Fruit fly (Drosophila melanogaster) whole organism, embryonic: ENCODE data around the gene Tre1.
A peak's percentile ranks its signal among the peaks of the same experiment; 100 is the strongest.

Experiments
- Atf6 ChIP-seq: fragments of 200-800 bp; sonication (Bioruptor generic); IDR thresholded peaks from 2 replicates; pipeline ENCODE4 v1.3.6; 2022; ENCODE audit warnings: missing biosample characterization, missing genetic modification characterization
- CG10209 ChIP-seq: fragments of 200-800 bp; sonication (Bioruptor generic); optimal IDR thresholded peaks from 3 replicates; lab custom pipeline; 2017; ENCODE audit warnings: missing biosample characterization, mild to moderate bottlenecking, missing genetic modification characterization, missing genetic modification reagents
- CG10431 ChIP-seq: fragments of 200-800 bp; sonication (Bioruptor generic); optimal IDR thresholded peaks from 3 replicates; lab custom pipeline; 2018; ENCODE audit warnings: missing biosample characterization, mild to moderate bottlenecking, missing genetic modification characterization
- CG10462 ChIP-seq: fragments of 200-800 bp; sonication (Bioruptor generic); optimal IDR thresholded peaks from 2 replicates; lab custom pipeline; 2016; ENCODE audit warnings: missing biosample characterization, missing genetic modification characterization
- CG10979 ChIP-seq: fragments of 200-800 bp; sonication (Bioruptor generic); optimal IDR thresholded peaks from 2 replicates; lab custom pipeline; 2018; ENCODE audit warnings: missing biosample characterization, mild to moderate bottlenecking, missing genetic modification characterization, moderate library complexity
- CG12769 ChIP-seq: fragments of 200-800 bp; sonication (Bioruptor generic); optimal IDR thresholded peaks from 2 replicates; lab custom pipeline; 2019; ENCODE audit warnings: missing biosample characterization, mild to moderate bottlenecking, missing genetic modification characterization, moderate library complexity
- CG13775 ChIP-seq: fragments of 200-800 bp; sonication (Bioruptor generic); optimal IDR thresholded peaks from 3 replicates; lab custom pipeline; 2017; ENCODE audit warnings: missing biosample characterization, mild to moderate bottlenecking, missing genetic modification characterization
- CG14860 ChIP-seq: fragments of 200-800 bp; sonication (Bioruptor generic); IDR thresholded peaks from 3 replicates; pipeline ENCODE4 v1.3.6; 2022; ENCODE audit warnings: missing biosample characterization, missing genetic modification characterization; ENCODE audit not compliant: partially characterized antibody
- CG14965 ChIP-seq: fragments of 200-800 bp; sonication (Bioruptor generic); optimal IDR thresholded peaks from 2 replicates; lab custom pipeline; 2016; ENCODE audit warnings: missing biosample characterization, missing genetic modification characterization, borderline replicate concordance
- CG15269 ChIP-seq: fragments of 200-800 bp; sonication (Bioruptor generic); optimal IDR thresholded peaks from 2 replicates; lab custom pipeline; 2018; ENCODE audit warnings: missing biosample characterization, mild to moderate bottlenecking, missing genetic modification characterization, moderate library complexity
- CG17186 ChIP-seq: fragments of 200-800 bp; sonication (Bioruptor generic); optimal IDR thresholded peaks from 3 replicates; lab custom pipeline; 2017; ENCODE audit warnings: missing biosample characterization, missing genetic modification reagents, missing genetic modification characterization
- CG17802 ChIP-seq: fragments of 200-800 bp; sonication (Bioruptor generic); optimal IDR thresholded peaks from 2 replicates; lab custom pipeline; 2018; ENCODE audit warnings: missing biosample characterization, mild to moderate bottlenecking, missing genetic modification characterization, moderate library complexity
- CG17912 ChIP-seq: fragments of 200-800 bp; sonication (Bioruptor generic); optimal IDR thresholded peaks from 2 replicates; lab custom pipeline; 2018; ENCODE audit warnings: missing biosample characterization, mild to moderate bottlenecking, missing genetic modification characterization
- CG18011 ChIP-seq: fragments of 200-800 bp; sonication (Bioruptor generic); optimal IDR thresholded peaks from 2 replicates; lab custom pipeline; 2017; ENCODE audit warnings: missing biosample characterization, missing genetic modification characterization, mild to moderate bottlenecking, moderate library complexity, missing genotype
- CG2116 ChIP-seq: fragments of 200-800 bp; sonication (Bioruptor generic); optimal IDR thresholded peaks from 3 replicates; lab custom pipeline; 2018; ENCODE audit warnings: missing biosample characterization, mild to moderate bottlenecking, missing genetic modification characterization
- CG2202 ChIP-seq: fragments of 200-800 bp; sonication (Bioruptor generic); optimal IDR thresholded peaks from 2 replicates; lab custom pipeline; 2018; ENCODE audit warnings: missing biosample characterization, mild to moderate bottlenecking, missing genetic modification characterization
- CG3281 ChIP-seq: fragments of 200-800 bp; sonication (Bioruptor generic); optimal IDR thresholded peaks from 3 replicates; lab custom pipeline; 2017; ENCODE audit warnings: missing biosample characterization, mild to moderate bottlenecking, missing genetic modification characterization
- CG3726 ChIP-seq: fragments of 200-800 bp; sonication (Bioruptor generic); IDR thresholded peaks from 3 replicates; pipeline ENCODE4, ENCODE4 v1.3.6; 2022; ENCODE audit warnings: missing biosample characterization, missing genetic modification characterization
- CG3847 ChIP-seq: fragments of 200-800 bp; sonication (Bioruptor generic); IDR thresholded peaks from 2 replicates; pipeline ENCODE4 v1.3.6; 2022; ENCODE audit warnings: missing biosample characterization, missing genetic modification characterization
- CG5953 ChIP-seq: fragments of 200-800 bp; sonication (Bioruptor generic); IDR thresholded peaks from 2 replicates; pipeline ENCODE4 v1.3.6; 2022; ENCODE audit warnings: missing biosample characterization, missing genetic modification characterization
- CG6813 ChIP-seq: fragments of 200-800 bp; sonication (Bioruptor generic); optimal IDR thresholded peaks from 2 replicates; lab custom pipeline; 2017; ENCODE audit warnings: missing biosample characterization, missing genetic modification characterization, mild to moderate bottlenecking, moderate library complexity, missing genetic modification reagents
- CG7786 ChIP-seq: fragments of 200-800 bp; sonication (Bioruptor generic); optimal IDR thresholded peaks from 2 replicates; lab custom pipeline; 2016; ENCODE audit warnings: missing biosample characterization, missing genetic modification characterization
- CG8281 ChIP-seq: fragments of 200-800 bp; sonication (Bioruptor generic); optimal IDR thresholded peaks from 2 replicates; lab custom pipeline; 2018; ENCODE audit warnings: missing biosample characterization, mild to moderate bottlenecking, missing genetic modification characterization, moderate library complexity
- CG8290 ChIP-seq, 3 experiments: fragments of 200-800 bp; sonication (Bioruptor generic); optimal IDR thresholded peaks; 2 replicates each; lab custom pipeline; 2016 to 2019; ENCODE audit warnings: missing biosample characterization in 3 of 3, missing genetic modification characterization in 3 of 3, mild to moderate bottlenecking in 2 of 3, moderate library complexity in 1 of 3
- CG8388 ChIP-seq: fragments of 200-800 bp; sonication (Bioruptor generic); optimal IDR thresholded peaks from 2 replicates; lab custom pipeline; 2019; ENCODE audit warnings: missing biosample characterization, mild to moderate bottlenecking, missing genetic modification characterization, moderate library complexity
- CG8924 ChIP-seq: fragments of 200-800 bp; optimal IDR thresholded peaks from 3 replicates; lab custom pipeline; 2019; ENCODE audit warnings: missing biosample characterization, mild to moderate bottlenecking, missing genetic modification characterization, moderate library complexity
- CG9932 ChIP-seq: fragments of 200-800 bp; sonication (Bioruptor generic); IDR thresholded peaks from 2 replicates; pipeline ENCODE4 v1.3.6; 2022; ENCODE audit warnings: missing biosample characterization, missing genetic modification characterization
- E2f2 ChIP-seq: fragments of 200-800 bp; sonication (Bioruptor generic); IDR thresholded peaks from 2 replicates; pipeline ENCODE4 v1.3.6; 2022; ENCODE audit warnings: missing biosample characterization, missing genetic modification characterization
- Hey ChIP-seq: fragments of 200-800 bp; sonication (Bioruptor generic); optimal IDR thresholded peaks from 3 replicates; lab custom pipeline; 2018; ENCODE audit warnings: missing biosample characterization, mild to moderate bottlenecking, missing genetic modification characterization
- Stat92E ChIP-seq, 3 experiments: fragments of >200 bp in 2 of 3; fragments of 200-800 bp in 1 of 3; sonication (Bioruptor generic) in 1 of 3; optimal IDR thresholded peaks; 2 replicates each; lab custom pipeline; 2017 to 2019; ENCODE audit warnings: missing biosample characterization in 3 of 3, missing genetic modification characterization in 3 of 3, mild to moderate bottlenecking in 1 of 3, moderate library complexity in 1 of 3
- Xbp1 ChIP-seq: fragments of 200-800 bp; sonication (Bioruptor generic); optimal IDR thresholded peaks from 3 replicates; lab custom pipeline; 2016; ENCODE audit warnings: missing biosample characterization, mild to moderate bottlenecking, missing genetic modification characterization
- az2 ChIP-seq: fragments of 200-800 bp; sonication (Bioruptor generic); optimal IDR thresholded peaks from 3 replicates; lab custom pipeline; 2016; ENCODE audit warnings: missing biosample characterization, missing genetic modification characterization
- corto ChIP-seq: fragments of 200-800 bp; sonication (Bioruptor generic); optimal IDR thresholded peaks from 2 replicates; lab custom pipeline; 2016; ENCODE audit warnings: missing biosample characterization, mild to moderate bottlenecking, missing genetic modification characterization, moderate library complexity
- esg ChIP-seq: fragments of 200-800 bp; sonication (Bioruptor generic); conservative IDR thresholded peaks from 2 replicates; pipeline ENCODE4 v1.3.6; 2022; ENCODE audit warnings: missing biosample characterization, missing genetic modification characterization
- gsb-n ChIP-seq: fragments of 200-800 bp; sonication (Bioruptor generic); optimal IDR thresholded peaks from 3 replicates; lab custom pipeline; 2018; ENCODE audit warnings: missing biosample characterization, mild to moderate bottlenecking, missing genetic modification characterization
- ham ChIP-seq: fragments of 200-800 bp; sonication (Bioruptor generic); IDR thresholded peaks from 2 replicates; pipeline ENCODE4 v1.3.6; 2022; ENCODE audit warnings: missing biosample characterization, missing genetic modification characterization
- kay ChIP-seq: fragments of 200-800 bp; sonication (Bioruptor generic); optimal IDR thresholded peaks from 2 replicates; lab custom pipeline; 2016; ENCODE audit warnings: missing biosample characterization, missing genetic modification characterization
- luna ChIP-seq: fragments of 200-800 bp; sonication (Bioruptor generic); optimal IDR thresholded peaks from 2 replicates; lab custom pipeline; 2016; ENCODE audit warnings: missing biosample characterization, missing genetic modification characterization
- nmo ChIP-seq: fragments of 200-800 bp; sonication (Bioruptor generic); optimal IDR thresholded peaks from 2 replicates; lab custom pipeline; 2018; ENCODE audit warnings: missing biosample characterization, mild to moderate bottlenecking, missing genetic modification characterization, moderate library complexity
- oc ChIP-seq: fragments of 200-800 bp; sonication (Bioruptor generic); optimal IDR thresholded peaks from 2 replicates; lab custom pipeline; 2018; ENCODE audit warnings: missing biosample characterization, mild to moderate bottlenecking, missing genetic modification characterization, moderate library complexity
- onecut ChIP-seq: fragments of 200-800 bp; sonication (Bioruptor generic); IDR thresholded peaks from 2 replicates; pipeline ENCODE4 v1.3.6; 2022; ENCODE audit warnings: missing biosample characterization, missing genetic modification characterization
- p53 ChIP-seq: fragments of 200-800 bp; sonication (Bioruptor generic); optimal IDR thresholded peaks from 2 replicates; lab custom pipeline; 2016; ENCODE audit warnings: missing biosample characterization, missing genetic modification characterization
- sna ChIP-seq: fragments of 200-800 bp; sonication (Bioruptor generic); IDR thresholded peaks from 2 replicates; pipeline ENCODE4 v1.3.6; 2022; ENCODE audit warnings: missing biosample characterization, missing genetic modification characterization; ENCODE audit not compliant: partially characterized antibody
- sqz ChIP-seq: fragments of 200-800 bp; sonication (Bioruptor generic); optimal IDR thresholded peaks from 3 replicates; lab custom pipeline; 2018; ENCODE audit warnings: missing biosample characterization, mild to moderate bottlenecking, missing genetic modification characterization
- tin ChIP-seq: fragments of 200-800 bp; sonication (Bioruptor generic); optimal IDR thresholded peaks from 3 replicates; lab custom pipeline; 2016; ENCODE audit warnings: missing biosample characterization, missing genetic modification characterization
- vfl ChIP-seq: fragments of 200-800 bp; sonication (Bioruptor generic); optimal IDR thresholded peaks from 2 replicates; lab custom pipeline; 2016; ENCODE audit warnings: missing biosample characterization, missing genetic modification characterization
- wdn ChIP-seq: fragments of 200-800 bp; sonication (Bioruptor generic); IDR thresholded peaks from 2 replicates; pipeline ENCODE4 v1.3.6; 2022; ENCODE audit warnings: missing biosample characterization, missing genetic modification characterization

Tre1 gene

DNA sequence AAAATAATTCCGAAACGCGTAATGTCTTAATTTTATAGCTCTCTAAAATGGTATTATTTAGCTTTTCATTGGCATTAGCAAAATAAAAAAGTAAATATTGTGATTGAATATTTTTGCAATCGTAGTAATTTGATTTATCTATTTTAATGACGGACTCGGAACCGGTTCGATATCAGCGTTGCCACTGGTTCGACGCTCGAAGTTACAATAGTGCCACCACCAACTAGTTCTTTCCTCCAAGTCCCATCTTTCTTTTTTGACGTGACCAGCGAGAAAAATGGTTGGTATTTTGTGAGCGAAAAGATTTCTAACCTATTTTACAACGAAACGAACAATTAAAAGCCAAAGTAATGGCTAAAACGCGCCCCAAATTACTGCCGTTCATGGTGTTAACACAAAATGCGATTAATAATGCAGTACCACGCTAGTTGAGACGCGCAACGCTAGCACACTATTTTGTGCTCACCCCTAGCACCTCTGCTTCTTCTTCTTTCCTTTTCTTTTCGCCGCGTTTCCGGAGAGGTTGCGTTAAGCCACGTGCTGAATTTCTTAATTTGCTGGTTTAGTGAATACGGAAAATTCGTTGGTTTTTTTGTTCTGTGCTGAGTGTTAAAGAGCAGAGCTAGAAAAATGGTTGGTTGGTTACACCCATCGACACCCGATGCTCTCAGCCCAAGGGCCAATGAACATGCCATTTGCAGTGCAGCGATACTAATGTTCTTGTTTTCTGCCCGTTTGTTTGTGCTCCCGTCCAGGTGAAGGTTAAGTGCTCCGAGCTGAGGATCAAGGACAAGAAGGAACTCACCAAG lies 7.3 kb downstream of the Tre1 start, which contains the start of gene RpL35 (continued):
- peak; percentile 5 for TF ChIP-seq CG8924
- peak; percentile 61 for TF ChIP-seq CG12769
- TF ChIP-seq az2 (GFP tag; lab: Kevin White, UChicago): no peak
- peak; percentile 6 for TF ChIP-seq CG10209 (GFP tag; lab: Kevin White, UChicago)
- peak; percentile 22 for TF ChIP-seq CG13775 (GFP tag; lab: Kevin White, UChicago)
- no peak for TF ChIP-seq tin
- TF ChIP-seq CG3847 (GFP tag; lab: Robert Waterston, UW): no peak
- TF ChIP-seq onecut: no peak
- TF ChIP-seq CG14965 (GFP tag; lab: Kevin White, UChicago): no peak
- peak; percentile 21 for TF ChIP-seq CG18011 (GFP tag; lab: Kevin White, UChicago)
- peak; percentile 11 for TF ChIP-seq vfl
- no peak for TF ChIP-seq kay (GFP tag; lab: Kevin White, UChicago)
- peak; percentile 45 for TF ChIP-seq nmo (GFP tag; lab: Kevin White, UChicago)
- TF ChIP-seq luna (GFP tag; lab: Kevin White, UChicago): no peak
- TF ChIP-seq oc (tag; lab: Kevin White, UChicago): no peak
- TF ChIP-seq corto (GFP tag; lab: Kevin White, UChicago): no peak
- TF ChIP-seq CG15269 (tag; lab: Kevin White, UChicago): peak; percentile 33
- no peak for TF ChIP-seq Stat92E (GFP tag; optimal IDR thresholded peaks at IDR 0.05; lab: Kevin White, UChicago)
- no peak for TF ChIP-seq esg (GFP tag; lab: Robert Waterston, UW)
- TF ChIP-seq CG3726 (GFP tag; lab: Robert Waterston, UW): no peak
- TF ChIP-seq CG10462: no peak
- TF ChIP-seq CG17912: peak; percentile 19
- no peak for TF ChIP-seq CG17802 (tag; lab: Kevin White, UChicago)
- no peak for TF ChIP-seq ham (GFP tag; lab: Robert Waterston, UW)
- no peak for TF ChIP-seq p53 (GFP tag; lab: Kevin White, UChicago)
- peak; percentile 13 for TF ChIP-seq CG8388 (GFP tag; lab: Kevin White, UChicago)
- TF ChIP-seq CG8290 (GFP tag; optimal IDR thresholded peaks at IDR 0.05; lab: Kevin White, UChicago): no peak
- peak in 1 of 2 experiments; percentile 41 for TF ChIP-seq CG8290 (tag; optimal IDR thresholded peaks at IDR 0.05; lab: Kevin White, UChicago)
- peak; percentile 12 for TF ChIP-seq Xbp1 (GFP tag; lab: Kevin White, UChicago)
- TF ChIP-seq CG2116 (GFP tag; lab: Kevin White, UChicago): peak; percentile 55
- no peak for TF ChIP-seq Hey (tag; lab: Kevin White, UChicago)
- peak; percentile 24; the same call in 1 of the 2 replicates for TF ChIP-seq CG9932 (GFP tag; lab: Robert Waterston, UW)
- peak; percentile 43 for TF ChIP-seq CG10431 (GFP tag; lab: Kevin White, UChicago)
- TF ChIP-seq CG10979 (tag; lab: Kevin White, UChicago): peak; percentile 18
- peak; percentile 25 for TF ChIP-seq gsb-n
- TF ChIP-seq Atf6 (GFP tag; lab: Robert Waterston, UW): peak; percentile 50
- TF ChIP-seq sqz (GFP tag; lab: Kevin White, UChicago): peak; percentile 36
- 0 out of 2 replicates have a peak, but pooled peaks have one; percentile 19 for TF ChIP-seq wdn (GFP tag; lab: Robert Waterston, UW)
- peak; percentile 32 for TF ChIP-seq CG7786 (GFP tag; lab: Kevin White, UChicago)
- peak; percentile 16 for TF ChIP-seq CG2202
- TF ChIP-seq CG14860 (GFP tag; lab: Robert Waterston, UW): no peak
- no peak for TF ChIP-seq CG5953 (GFP tag; lab: Robert Waterston, UW)
- TF ChIP-seq sna (GFP tag; lab: Robert Waterston, UW): 0 out of 2 replicates have a peak, but pooled peaks have one; percentile 43
- TF ChIP-seq CG3281 (GFP tag; lab: Kevin White, UChicago): peak; percentile 77
- peak; percentile 41 for TF ChIP-seq E2f2 (GFP tag; lab: Robert Waterston, UW)
- peak; percentile 45 for TF ChIP-seq CG6813 (GFP tag; lab: Kevin White, UChicago)
- peak; percentile 80 for TF ChIP-seq CG17186 (GFP tag; lab: Kevin White, UChicago)
- TF ChIP-seq CG8281 (tag; lab: Kevin White, UChicago): no peak
